Fruit fly (Drosophila melanogaster) whole organism, pupa: Measurements from ENCODE around the gene CG5592.

Experiments used
- CG10348 ChIP-seq: fragments of 200-800 bp; sonication (Bioruptor generic); IDR thresholded peaks from 2 replicates; pipeline ENCODE4 v1.3.6; 2022; ENCODE audit warnings: missing biosample characterization, missing genetic modification characterization
- CG12605 ChIP-seq: fragments of 200-800 bp; sonication (Bioruptor generic); IDR thresholded peaks from 2 replicates; pipeline ENCODE4 v1.3.6; 2022; ENCODE audit warnings: missing biosample characterization, missing genetic modification characterization
- CG15710 ChIP-seq: fragments of 200-800 bp; sonication (Bioruptor generic); optimal IDR thresholded peaks from 2 replicates; lab custom pipeline; 2018; ENCODE audit warnings: missing biosample characterization, mild to moderate bottlenecking, missing genetic modification characterization, moderate library complexity
- CG17806 ChIP-seq: fragments of 200-800 bp; sonication (Bioruptor generic); optimal IDR thresholded peaks from 2 replicates; lab custom pipeline; 2018; ENCODE audit warnings: missing biosample characterization, mild to moderate bottlenecking, missing genetic modification characterization, moderate library complexity
- CG32121 ChIP-seq: fragments of 200-800 bp; sonication (Bioruptor generic); IDR thresholded peaks from 2 replicates; pipeline ENCODE4 v1.3.6; 2022; ENCODE audit warnings: missing biosample characterization, missing genetic modification characterization
- CG34367 ChIP-seq: fragments of 200-800 bp; sonication (Bioruptor generic); optimal IDR thresholded peaks from 2 replicates; lab custom pipeline; 2018; ENCODE audit warnings: missing biosample characterization, mild to moderate bottlenecking, missing genetic modification characterization
- CG4496 ChIP-seq: fragments of 200-800 bp; sonication (Bioruptor generic); IDR thresholded peaks from 3 replicates; pipeline ENCODE4 v1.3.6; 2022; ENCODE audit warnings: missing biosample characterization, missing genetic modification characterization
- CG8159 ChIP-seq: fragments of 200-800 bp; sonication (Bioruptor generic); optimal IDR thresholded peaks from 3 replicates; lab custom pipeline; 2018; ENCODE audit warnings: missing biosample characterization, mild to moderate bottlenecking, missing genetic modification characterization, moderate library complexity
- EcR ChIP-seq: fragments of 200-800 bp; sonication (Bioruptor generic); optimal IDR thresholded peaks from 3 replicates; lab custom pipeline; 2019; ENCODE audit warnings: missing biosample characterization, missing genetic modification characterization, mild to moderate bottlenecking, moderate library complexity, missing genetic modification reagents
- Ets98B ChIP-seq: fragments of 200-800 bp; sonication (Bioruptor generic); IDR thresholded peaks from 2 replicates; pipeline ENCODE4 v1.3.6; 2022; ENCODE audit warnings: missing biosample characterization, missing genetic modification characterization
- Pif1A ChIP-seq: fragments of 200-800 bp; sonication (Bioruptor generic); optimal IDR thresholded peaks from 3 replicates; lab custom pipeline; 2016; ENCODE audit warnings: missing biosample characterization, missing genetic modification characterization
- Snoo ChIP-seq: fragments of 200-800 bp; sonication (Bioruptor generic); optimal IDR thresholded peaks from 3 replicates; lab custom pipeline; 2017; ENCODE audit warnings: missing biosample characterization, mild to moderate bottlenecking, missing genetic modification characterization, inconsistent platforms
- fd96Ca ChIP-seq: fragments of 200-800 bp; sonication (Bioruptor generic); IDR thresholded peaks from 3 replicates; pipeline ENCODE4 v1.3.6; 2022; ENCODE audit warnings: missing biosample characterization, missing genetic modification characterization

DNA sequence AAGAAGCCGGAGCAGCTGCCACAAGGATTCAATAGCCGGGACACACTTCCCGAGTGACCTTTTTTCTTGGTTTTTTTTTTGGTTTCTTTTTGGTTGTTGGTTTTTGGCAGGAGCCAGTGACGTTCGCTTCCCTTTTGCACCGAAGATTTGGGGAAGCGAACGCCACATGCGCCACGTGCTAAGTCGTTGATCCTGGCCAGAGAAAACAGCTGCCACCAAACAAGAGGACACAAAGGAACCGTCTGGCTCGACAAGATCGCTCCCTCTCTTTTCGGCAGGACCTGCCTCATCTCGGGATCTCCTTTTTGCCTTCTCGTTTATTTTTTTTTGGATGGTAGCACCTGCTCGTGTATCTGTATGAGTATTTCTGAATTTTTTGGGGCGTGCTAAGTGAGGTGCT, 38.4 kb upstream of the CG5592 start:
- TF ChIP-seq CG34367 = no peak
- no peak for TF ChIP-seq CG12605
- no peak for TF ChIP-seq CG4496 (GFP tag; lab: Robert Waterston, UW)
- TF ChIP-seq CG8159 = no peak
- no peak for TF ChIP-seq CG15710
- no peak for TF ChIP-seq EcR (GFP tag; lab: Kevin White, UChicago)
- TF ChIP-seq Snoo (tag; lab: Kevin White, UChicago) = no peak
- no peak for TF ChIP-seq CG10348 (GFP tag; lab: Robert Waterston, UW)
- no peak for TF ChIP-seq fd96Ca
- no peak for TF ChIP-seq Ets98B
- no peak for TF ChIP-seq CG32121 (GFP tag; lab: Robert Waterston, UW)
- TF ChIP-seq Pif1A = no peak
- no peak for TF ChIP-seq CG17806 (tag; lab: Kevin White, UChicago)
